Worm (Caenorhabditis elegans) whole organism, late embryonic: ENCODE results near the gene lov-1.

Experiments used
- F13H6.1 ChIP-seq: sonication (generic microtip); optimal IDR thresholded peaks from 2 replicates; lab custom pipeline; 2016; ENCODE audit warnings: missing genetic modification characterization, missing compliant biosample characterization
- K09A11.1 ChIP-seq: sonication (generic microtip); optimal IDR thresholded peaks from 2 replicates; lab custom pipeline; 2017; ENCODE audit warnings: antibody characterized with exemption, mild to moderate bottlenecking, missing genetic modification characterization, missing compliant biosample characterization; ENCODE audit not compliant: insufficient read depth
- T23F11.4 ChIP-seq: fragments of 200-800 bp; sonication (Bioruptor generic); optimal IDR thresholded peaks from 2 replicates; lab custom pipeline; 2018; ENCODE audit warnings: mild to moderate bottlenecking, missing genetic modification characterization, missing compliant biosample characterization
- Y22D7AL.16 ChIP-seq: sonication (generic microtip); optimal IDR thresholded peaks from 2 replicates; lab custom pipeline; 2016; ENCODE audit warnings: missing genetic modification characterization, missing compliant biosample characterization
- ahr-1 ChIP-seq: sonication (generic microtip); optimal IDR thresholded peaks from 2 replicates; lab custom pipeline; 2016; ENCODE audit warnings: missing genetic modification characterization, missing compliant biosample characterization
- ceh-14 ChIP-seq: sonication (generic microtip); optimal IDR thresholded peaks from 2 replicates; lab custom pipeline; 2016; ENCODE audit warnings: missing genotype, missing genetic modification characterization, missing compliant biosample characterization
- ceh-19 ChIP-seq: fragments of 200-800 bp; sonication (Bioruptor generic); optimal IDR thresholded peaks from 2 replicates; lab custom pipeline; 2018; ENCODE audit warnings: mild to moderate bottlenecking, missing genetic modification characterization, missing compliant biosample characterization
- ceh-2 ChIP-seq: sonication (generic microtip); optimal IDR thresholded peaks from 2 replicates; lab custom pipeline; 2016; ENCODE audit warnings: missing genotype, missing genetic modification characterization, missing compliant biosample characterization
- ceh-22 ChIP-seq: sonication (generic microtip); optimal IDR thresholded peaks from 2 replicates; lab custom pipeline; 2017; ENCODE audit warnings: missing biosample characterization, missing genetic modification characterization
- ceh-30 ChIP-seq: fragments of 150-350 bp; optimal IDR thresholded peaks from 2 replicates; lab custom pipeline; 2014; ENCODE audit warnings: missing biosample characterization, missing genetic modification characterization
- ceh-31 ChIP-seq: sonication (generic microtip); optimal IDR thresholded peaks from 2 replicates; lab custom pipeline; 2016; ENCODE audit warnings: missing genetic modification characterization, missing compliant biosample characterization
- ceh-34 ChIP-seq: sonication (generic microtip); optimal IDR thresholded peaks from 2 replicates; lab custom pipeline; 2016; ENCODE audit warnings: mild to moderate bottlenecking, missing genetic modification characterization, missing compliant biosample characterization
- ceh-48 ChIP-seq: sonication (generic microtip); optimal IDR thresholded peaks from 2 replicates; lab custom pipeline; 2016; ENCODE audit warnings: missing genetic modification characterization, inconsistent platforms, missing compliant biosample characterization
- dmd-4 ChIP-seq: sonication (generic microtip); optimal IDR thresholded peaks from 2 replicates; lab custom pipeline; 2016; ENCODE audit warnings: borderline replicate concordance, missing genetic modification characterization, missing compliant biosample characterization
- dve-1 ChIP-seq: sonication (generic microtip); optimal IDR thresholded peaks from 2 replicates; lab custom pipeline; 2017; ENCODE audit warnings: antibody characterized with exemption, mild to moderate bottlenecking, missing genetic modification characterization, missing compliant biosample characterization
- elt-4 ChIP-seq: sonication (generic microtip); optimal IDR thresholded peaks from 2 replicates; lab custom pipeline; 2016; ENCODE audit warnings: missing genetic modification characterization, missing compliant biosample characterization
- eyg-1 ChIP-seq: sonication (generic microtip); optimal IDR thresholded peaks from 2 replicates; lab custom pipeline; 2016; ENCODE audit warnings: missing genotype, missing genetic modification characterization, missing compliant biosample characterization
- fax-1 ChIP-seq: sonication (generic microtip); optimal IDR thresholded peaks from 2 replicates; lab custom pipeline; 2016; ENCODE audit warnings: missing genotype, missing genetic modification characterization, missing compliant biosample characterization
- fkh-6 ChIP-seq: sonication (generic microtip); optimal IDR thresholded peaks from 2 replicates; lab custom pipeline; 2016; ENCODE audit warnings: missing genetic modification characterization, missing compliant biosample characterization
- hlh-15 ChIP-seq: sonication (generic microtip); optimal IDR thresholded peaks from 2 replicates; lab custom pipeline; 2016; ENCODE audit warnings: missing genetic modification characterization, missing compliant biosample characterization
- lin-11 ChIP-seq: fragments of 200-800 bp; sonication (Bioruptor generic); optimal IDR thresholded peaks from 2 replicates; lab custom pipeline; 2018; ENCODE audit warnings: mild to moderate bottlenecking, missing genetic modification characterization, missing compliant biosample characterization
- mec-3 ChIP-seq: sonication (generic microtip); optimal IDR thresholded peaks from 2 replicates; lab custom pipeline; 2016; ENCODE audit warnings: borderline replicate concordance, missing genetic modification characterization, missing compliant biosample characterization
- nfya-1 ChIP-seq: sonication (generic microtip); optimal IDR thresholded peaks from 2 replicates; lab custom pipeline; 2017; ENCODE audit warnings: missing genetic modification characterization, mild to moderate bottlenecking, missing compliant biosample characterization, antibody characterized with exemption, moderate library complexity
- nhr-11 ChIP-seq: fragments of 150-350 bp; optimal IDR thresholded peaks from 2 replicates; lab custom pipeline; 2014; ENCODE audit warnings: missing biosample characterization, missing genetic modification characterization
- npax-4 ChIP-seq: sonication (generic microtip); optimal IDR thresholded peaks from 2 replicates; lab custom pipeline; 2016; ENCODE audit warnings: missing genetic modification characterization, missing compliant biosample characterization
- pag-3 ChIP-seq: sonication (generic microtip); optimal IDR thresholded peaks from 2 replicates; lab custom pipeline; 2016; ENCODE audit warnings: missing compliant biosample characterization, missing genetic modification characterization, borderline replicate concordance
- pax-1 ChIP-seq: fragments of 150-350 bp; optimal IDR thresholded peaks from 2 replicates; lab custom pipeline; 2014; ENCODE audit warnings: missing biosample characterization, missing genetic modification characterization
- pha-2 ChIP-seq: sonication (generic microtip); optimal IDR thresholded peaks from 2 replicates; lab custom pipeline; 2017; ENCODE audit warnings: mild to moderate bottlenecking, missing genetic modification characterization, missing compliant biosample characterization
- ref-2 ChIP-seq: sonication (generic microtip); optimal IDR thresholded peaks from 2 replicates; lab custom pipeline; 2016; ENCODE audit warnings: missing genetic modification characterization, missing compliant biosample characterization
- rnt-1 ChIP-seq: sonication (generic microtip); optimal IDR thresholded peaks from 2 replicates; lab custom pipeline; 2016; ENCODE audit warnings: missing genetic modification characterization, missing compliant biosample characterization
- sox-4 ChIP-seq: sonication (generic microtip); optimal IDR thresholded peaks from 2 replicates; lab custom pipeline; 2017; ENCODE audit warnings: mild to moderate bottlenecking, missing genetic modification characterization, inconsistent platforms, missing compliant biosample characterization
- tbx-2 ChIP-seq: sonication (generic microtip); optimal IDR thresholded peaks from 2 replicates; lab custom pipeline; 2016; ENCODE audit warnings: missing genetic modification characterization, missing compliant biosample characterization
- tbx-7 ChIP-seq: sonication (generic microtip); optimal IDR thresholded peaks from 2 replicates; lab custom pipeline; 2016; ENCODE audit warnings: missing genotype, missing genetic modification characterization, missing compliant biosample characterization
- unc-55 ChIP-seq: sonication (generic microtip); optimal IDR thresholded peaks from 2 replicates; lab custom pipeline; 2017; ENCODE audit warnings: missing biosample characterization, missing genetic modification reagents, missing genetic modification characterization
- zip-5 ChIP-seq: sonication (generic microtip); optimal IDR thresholded peaks from 2 replicates; lab custom pipeline; 2016; ENCODE audit warnings: missing genetic modification characterization, missing compliant biosample characterization

The lov-1 gene

DNA sequence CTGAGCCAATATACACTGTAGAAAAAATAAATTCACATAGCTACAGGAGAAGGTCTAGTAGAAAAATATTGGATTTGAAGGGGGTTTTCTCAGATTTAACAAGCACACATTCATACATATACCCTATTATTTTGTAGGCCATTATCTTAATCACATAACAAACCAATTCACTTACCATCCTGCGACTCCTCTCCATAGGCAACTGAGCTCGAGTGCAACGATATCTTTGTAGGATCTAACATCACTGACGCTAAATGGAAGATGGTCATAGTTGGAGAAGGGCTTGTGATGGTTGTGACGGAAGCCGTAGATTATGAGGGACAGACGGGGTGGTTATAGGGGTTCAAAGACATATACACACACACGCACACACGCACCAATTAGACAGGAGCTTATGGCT, 42.5 kb upstream of the lov-1 start:
- TF ChIP-seq eyg-1 (tag; lab: Kevin White, UChicago) (no peak), fax-1 (no peak), pax-1 (tag; lab: Kevin White, UChicago) (no peak), ceh-30 (tag; lab: Kevin White, UChicago) (no peak), ceh-31 (tag; lab: Kevin White, UChicago) (no peak), ceh-34 (tag; lab: Kevin White, UChicago) (no peak), dve-1 (tag; lab: Kevin White, UChicago) (no peak)

- TF ChIP-seq dve-1 (tag; lab: Kevin White, UChicago) (no peak), T23F11.4 (GFP tag; lab: Kevin White, UChicago) (peak; percentile 38), tbx-2 (tag; lab: Kevin White, UChicago) (no peak), lin-11 (tag; lab: Kevin White, UChicago) (no peak)
- TF ChIP-seq, all 69 proteins: peak for 1
Observed at ce11 chrII:10162785-10163184, 41.2 kb upstream of the lov-1 start.

ce11 chrII:10155106-10155505, 33.5 kb upstream of the lov-1 start, which contains the start of gene nlp-63:
TSS of gene nlp-63 (plus strand) at chrII:10155406.
- TF ChIP-seq F13H6.1 (no peak), Y22D7AL.16 (tag; lab: Kevin White, UChicago) (no peak), pax-1 (tag; lab: Kevin White, UChicago) (no peak), ceh-14 (tag; lab: Kevin White, UChicago) (no peak), elt-4 (tag; lab: Kevin White, UChicago) (no peak), ceh-2 (tag; lab: Kevin White, UChicago) (no peak)

ce11 chrII:10147502-10147901, 25.9 kb upstream of the lov-1 start:
- TF ChIP-seq ceh-19 (GFP tag; lab: Kevin White, UChicago) (no peak), T23F11.4 (GFP tag; lab: Kevin White, UChicago) (no peak), ref-2 (no peak), ceh-22 (tag; lab: Kevin White, UChicago) (no peak)

- TF ChIP-seq tbx-2 (tag; lab: Kevin White, UChicago) (no peak), nfya-1 (tag; lab: Kevin White, UChicago) (peak; percentile 69)
Observed at ce11 chrII:10146488-10146887, 24.9 kb upstream of the lov-1 start, which contains the start of gene pax-3. TSS of gene pax-3 (plus strand) at chrII:10146570.

DNA sequence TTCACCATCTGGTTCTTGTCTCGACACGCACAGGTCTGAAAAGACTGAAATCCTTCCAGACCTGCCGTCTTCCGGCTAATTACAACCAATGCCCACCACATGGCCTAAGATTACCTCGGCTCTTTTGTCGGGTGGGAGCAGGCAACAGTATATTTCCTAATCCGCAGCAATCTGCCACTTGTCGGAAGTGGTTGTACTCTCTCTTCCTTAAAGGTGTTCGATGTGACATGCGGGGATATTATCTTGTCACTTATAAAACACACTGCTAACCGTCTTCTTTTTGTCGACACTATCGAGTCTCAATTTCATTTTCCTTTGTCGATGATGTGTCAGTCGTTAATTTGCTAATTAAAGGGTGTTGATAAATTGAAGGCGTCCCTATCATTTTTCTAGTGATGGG, 22.5 kb upstream of the lov-1 start, which contains the start of gene F27E5.3:
TSS of gene F27E5.3 (minus strand) at position 101 of the 400 bp plus-strand sequence.
- no peak for TF ChIP-seq T23F11.4 (GFP tag; lab: Kevin White, UChicago)
- TF ChIP-seq rnt-1 (tag; lab: Kevin White, UChicago) = no peak
- no peak for TF ChIP-seq dmd-4
- no peak for TF ChIP-seq nhr-11 (tag; lab: Kevin White, UChicago)
- TF ChIP-seq hlh-15 (tag; lab: Kevin White, UChicago) = no peak
- TF ChIP-seq elt-4 (tag; lab: Kevin White, UChicago) = no peak
- TF ChIP-seq fkh-6 (tag; lab: Kevin White, UChicago) = no peak
- no peak for TF ChIP-seq eyg-1 (tag; lab: Kevin White, UChicago)
- TF ChIP-seq sox-4 (tag; lab: Kevin White, UChicago) = no peak
- no peak for TF ChIP-seq dve-1 (tag; lab: Kevin White, UChicago)
- no peak for TF ChIP-seq ref-2
- no peak for TF ChIP-seq F13H6.1
- TF ChIP-seq mec-3 (tag; lab: Kevin White, UChicago) = no peak
- TF ChIP-seq unc-55 (GFP tag; lab: Kevin White, UChicago) = no peak
- no peak for TF ChIP-seq pax-1 (tag; lab: Kevin White, UChicago)

DNA sequence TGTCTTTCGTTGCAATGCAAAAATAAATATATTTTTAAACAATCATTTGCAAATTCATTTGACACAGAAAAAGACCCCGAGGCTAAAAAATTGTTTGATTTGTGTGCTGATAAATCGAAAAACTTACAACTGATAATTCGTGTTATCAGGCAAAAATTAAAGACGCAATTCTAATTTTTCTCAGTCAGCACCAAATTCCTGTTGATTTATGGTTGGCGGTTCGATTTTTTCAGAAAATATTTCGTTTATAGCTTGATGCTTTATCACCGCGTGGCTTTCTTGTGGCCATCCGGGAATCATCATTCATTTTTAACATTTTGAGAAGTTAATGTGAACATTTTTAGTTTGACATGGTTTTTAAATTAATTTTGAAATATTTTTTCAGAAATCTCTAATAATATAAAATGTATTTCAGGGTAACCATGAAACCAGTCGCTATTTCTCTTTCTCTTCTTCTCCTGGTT, 17.6 kb upstream of the lov-1 start, which contains the start of gene asah-2:
TSS of gene asah-2 (plus strand) at position 414 of the 464 bp plus-strand sequence.
- TF ChIP-seq ceh-2 (tag; lab: Kevin White, UChicago) = no peak
- no peak for TF ChIP-seq dmd-4
- TF ChIP-seq ceh-14 (tag; lab: Kevin White, UChicago) = no peak
- TF ChIP-seq pha-2 (tag; lab: Kevin White, UChicago) = no peak
- TF ChIP-seq ceh-48 (tag; lab: Kevin White, UChicago) = no peak
- TF ChIP-seq npax-4 (tag; lab: Kevin White, UChicago) = no peak
- TF ChIP-seq pag-3 (tag; lab: Kevin White, UChicago) = no peak
- TF ChIP-seq fax-1 = no peak
- no peak for TF ChIP-seq tbx-7
- no peak for TF ChIP-seq ahr-1 (tag; lab: Kevin White, UChicago)
- no peak for TF ChIP-seq ceh-19 (GFP tag; lab: Kevin White, UChicago)
- no peak for TF ChIP-seq zip-5 (tag; lab: Kevin White, UChicago)
- TF ChIP-seq nhr-11 (tag; lab: Kevin White, UChicago) = no peak
- TF ChIP-seq sox-4 (tag; lab: Kevin White, UChicago) = no peak
- TF ChIP-seq K09A11.1 (tag; lab: Kevin White, UChicago) = no peak
- no peak for TF ChIP-seq lin-11 (tag; lab: Kevin White, UChicago)
